Worm (Caenorhabditis elegans) whole organism, dauer: ENCODE measurements around the gene twk-3.

Source experiments
- unc-62 ChIP-seq: sonication (generic microtip); optimal IDR thresholded peaks from 2 replicates; lab custom pipeline; 2017; ENCODE audit warnings: missing biosample characterization, missing genetic modification reagents, missing genetic modification characterization

twk-3 gene

DNA sequence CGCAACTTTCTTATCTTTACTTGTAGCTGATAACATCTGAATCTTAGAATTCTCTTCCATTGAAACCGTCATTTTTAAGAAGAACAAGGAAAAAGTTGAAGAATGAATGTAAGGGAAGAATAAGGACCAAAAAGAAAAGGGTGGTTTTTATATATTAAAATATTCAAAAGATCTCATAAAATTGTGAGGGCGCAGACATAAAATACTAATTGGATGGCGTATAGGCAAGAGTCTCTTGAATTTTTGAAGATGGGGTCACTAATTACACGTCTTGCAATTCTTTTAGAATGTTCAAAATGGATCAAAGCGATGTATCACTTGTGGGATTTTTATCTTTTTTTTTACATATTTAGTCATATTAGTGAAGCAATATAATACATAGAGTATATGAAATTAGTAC, at the start of gene twk-3:
twk-3 (minus strand) TSS at position 101 of the 400 bp plus-strand sequence.
- TF ChIP-seq unc-62 (GFP tag; lab: Kevin White, UChicago) = no peak

DNA sequence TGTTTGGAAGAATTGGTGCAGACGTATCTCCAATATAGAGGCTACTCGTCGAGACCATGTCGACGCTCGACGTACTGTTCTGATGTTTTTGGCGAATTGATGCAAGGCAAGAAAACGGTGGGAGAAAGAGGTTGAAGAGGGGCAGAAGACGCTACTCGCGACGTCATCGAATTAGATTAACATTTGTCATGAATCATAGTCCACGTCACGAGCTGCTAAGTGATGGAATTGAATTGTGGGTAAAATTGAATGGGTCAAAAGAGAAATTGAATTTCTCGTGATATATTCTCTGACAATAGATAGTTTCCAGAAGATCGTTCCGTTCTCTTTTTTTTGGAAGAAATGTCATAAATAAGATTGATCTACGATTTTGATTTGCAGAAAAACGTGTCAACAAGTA, 47.1 kb upstream of the twk-3 start:
- TF ChIP-seq unc-62 (GFP tag; lab: Kevin White, UChicago) = no peak

DNA sequence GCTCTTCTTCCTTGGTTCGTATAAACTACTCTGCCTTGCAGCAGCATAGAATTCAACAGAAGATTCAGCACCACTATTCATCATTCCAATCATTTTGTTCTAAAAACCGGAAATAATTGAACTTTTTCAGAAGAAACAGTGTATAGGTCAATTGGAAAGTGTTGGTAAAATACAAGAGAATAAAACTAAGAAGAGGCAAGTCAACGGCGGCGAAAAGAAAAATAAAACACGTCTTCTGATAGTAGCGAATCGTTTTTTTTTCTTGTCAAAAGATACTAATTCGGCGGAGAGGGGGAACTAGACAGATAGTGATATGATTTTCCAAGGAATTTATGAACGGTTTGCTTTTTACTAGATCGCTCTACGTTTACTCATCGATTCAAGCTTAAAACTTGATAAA, 46.5 kb upstream of the twk-3 start, which contains the start of gene F35C11.6:
F35C11.6 (minus strand) TSS at position 101 of the 400 bp plus-strand sequence.
- no peak for TF ChIP-seq unc-62 (GFP tag; lab: Kevin White, UChicago)

DNA sequence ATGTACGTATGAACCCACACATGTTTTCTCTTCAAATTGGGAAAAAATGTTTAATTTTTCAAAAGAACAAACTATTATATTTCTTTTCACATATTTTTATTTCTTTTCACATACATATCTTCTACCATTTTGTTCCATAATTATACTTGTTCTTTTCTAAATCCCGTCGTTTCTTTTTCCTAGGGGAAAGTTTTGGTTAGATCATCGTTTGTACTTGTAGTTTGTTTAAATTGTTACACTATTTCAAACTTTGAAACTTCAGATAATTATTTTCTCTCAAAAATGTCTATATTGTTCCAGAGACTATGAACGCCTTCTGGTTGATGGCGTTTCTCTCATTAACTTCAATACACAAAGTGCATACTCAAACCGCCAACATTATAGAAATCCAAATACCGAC, 43.4 kb upstream of the twk-3 start, which contains the start of gene F35C11.7:
F35C11.7 (plus strand) TSS at position 301 of the 400 bp plus-strand sequence.
- no peak for TF ChIP-seq unc-62 (GFP tag; lab: Kevin White, UChicago)

DNA sequence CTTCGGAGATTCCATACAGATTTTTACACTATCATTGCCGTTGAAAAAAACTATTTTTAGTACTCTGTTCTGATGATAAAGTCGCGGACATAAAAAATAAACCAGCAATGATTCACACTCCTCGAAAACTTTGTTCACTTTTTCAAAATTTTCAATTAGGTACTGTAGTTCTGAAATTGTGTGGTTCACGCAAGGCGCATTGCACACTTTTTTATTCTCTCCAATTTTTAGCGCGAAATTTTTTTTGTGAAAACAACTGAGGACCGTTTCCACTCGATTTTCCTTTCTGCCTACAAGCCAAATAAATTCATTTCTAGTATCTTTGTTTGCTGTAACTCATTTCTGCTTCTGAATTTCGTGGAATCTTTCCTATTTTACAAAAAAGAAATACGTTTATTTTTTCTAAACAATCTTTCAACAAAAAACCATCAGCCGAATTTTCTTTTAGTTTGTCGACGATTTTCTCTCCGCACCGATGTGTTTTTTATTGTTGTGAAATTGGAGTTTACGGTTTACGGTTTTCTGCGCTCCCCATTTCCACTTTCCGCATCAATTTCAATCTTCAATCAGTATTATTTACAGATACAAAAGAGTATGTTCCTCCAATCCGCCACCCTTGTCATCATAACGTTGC, 40.7 kb upstream of the twk-3 start, which contains the start of gene F35C11.5:
F35C11.5 (plus strand) TSS at position 584 of the 634 bp plus-strand sequence.
- no peak for TF ChIP-seq unc-62 (GFP tag; lab: Kevin White, UChicago)

DNA sequence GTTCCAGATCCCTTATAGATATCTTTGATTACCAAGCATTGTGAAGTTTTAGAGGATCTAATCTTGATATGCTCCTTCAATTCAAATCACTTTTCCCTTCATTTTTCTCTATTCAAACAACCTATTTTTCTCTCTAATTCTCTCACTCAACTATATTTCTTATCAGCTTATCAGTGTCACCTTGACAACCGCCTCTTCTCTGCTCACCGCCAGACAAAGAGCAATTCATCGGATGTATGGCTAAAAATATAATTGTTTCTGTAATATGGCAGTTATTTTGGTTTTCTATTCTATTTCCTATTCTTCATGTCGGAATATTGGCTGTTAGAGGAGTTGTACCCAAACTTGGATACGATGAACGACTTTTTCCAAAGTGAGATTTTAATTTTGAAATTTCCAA, 37.1 kb upstream of the twk-3 start:
- TF ChIP-seq unc-62 (GFP tag; lab: Kevin White, UChicago) = no peak

DNA sequence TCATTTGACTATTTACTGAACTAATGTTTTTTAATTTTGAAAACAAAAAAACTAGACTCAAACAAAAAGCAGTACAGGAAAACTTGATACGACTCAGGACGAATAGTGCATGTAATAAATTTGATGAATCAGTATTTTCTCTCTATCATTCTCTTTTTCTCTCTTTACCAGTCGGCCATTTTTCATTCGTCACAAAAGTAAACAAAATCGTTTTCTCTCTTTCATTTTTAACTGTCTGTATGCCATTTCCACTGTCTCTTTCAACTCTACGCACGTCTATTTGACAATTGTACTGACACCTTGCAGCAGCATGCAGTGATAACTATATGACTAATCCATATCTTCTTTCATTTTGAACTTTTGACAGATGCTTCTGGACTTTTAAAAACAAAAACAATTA, 36.2 kb upstream of the twk-3 start, which contains the start of the genes F35C11.2 and F35C11.4:
F35C11.2 (minus strand) TSS at position 90 of the 400 bp plus-strand sequence.
F35C11.4 (plus strand) TSS at position 260 of the 400 bp plus-strand sequence.
- TF ChIP-seq unc-62 (GFP tag; lab: Kevin White, UChicago) = no peak

DNA sequence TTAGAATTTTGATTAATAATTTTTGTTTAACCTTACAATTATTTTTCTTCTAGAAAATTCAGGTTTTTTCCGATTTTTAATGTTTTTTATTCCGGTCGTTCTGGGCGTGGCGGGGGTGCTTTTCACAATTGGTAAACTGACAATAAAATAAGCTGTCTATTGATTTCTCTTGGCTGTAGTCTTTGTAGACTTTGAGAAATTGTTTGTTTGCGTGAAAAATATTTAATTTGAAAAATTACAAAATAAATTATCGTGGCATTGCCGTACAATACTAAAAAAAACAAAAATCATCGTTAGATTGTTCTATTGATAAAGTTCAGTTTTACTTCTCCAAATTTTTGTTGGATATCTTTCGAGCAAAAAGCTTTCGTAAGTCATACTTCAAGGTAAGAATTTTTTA, 33.9 kb upstream of the twk-3 start, which contains the start of gene F35C11.3:
F35C11.3 (plus strand) TSS at position 301 of the 400 bp plus-strand sequence.
- no peak for TF ChIP-seq unc-62 (GFP tag; lab: Kevin White, UChicago)

DNA sequence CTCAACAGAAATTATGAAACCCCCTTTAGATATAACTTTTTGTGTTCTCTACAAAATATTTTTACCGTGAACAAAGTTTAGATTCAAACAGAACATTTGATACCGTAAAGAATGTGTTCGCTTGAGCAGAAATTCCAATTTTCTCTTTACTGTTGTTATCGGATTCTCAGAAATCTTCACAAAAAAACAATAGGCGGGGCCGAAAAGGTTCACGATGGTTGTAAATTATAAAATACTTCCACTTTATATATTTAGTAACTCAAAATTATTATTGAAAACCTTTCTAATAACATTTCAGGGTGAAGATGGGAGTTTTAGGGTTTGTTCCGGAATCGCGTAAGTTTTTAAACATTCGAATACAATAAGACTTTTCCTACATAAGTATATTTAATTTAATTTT, 25.6 kb upstream of the twk-3 start, which contains the start of gene nlp-5:
nlp-5 (plus strand) TSS at position 301 of the 400 bp plus-strand sequence.
- no peak for TF ChIP-seq unc-62 (GFP tag; lab: Kevin White, UChicago)

DNA sequence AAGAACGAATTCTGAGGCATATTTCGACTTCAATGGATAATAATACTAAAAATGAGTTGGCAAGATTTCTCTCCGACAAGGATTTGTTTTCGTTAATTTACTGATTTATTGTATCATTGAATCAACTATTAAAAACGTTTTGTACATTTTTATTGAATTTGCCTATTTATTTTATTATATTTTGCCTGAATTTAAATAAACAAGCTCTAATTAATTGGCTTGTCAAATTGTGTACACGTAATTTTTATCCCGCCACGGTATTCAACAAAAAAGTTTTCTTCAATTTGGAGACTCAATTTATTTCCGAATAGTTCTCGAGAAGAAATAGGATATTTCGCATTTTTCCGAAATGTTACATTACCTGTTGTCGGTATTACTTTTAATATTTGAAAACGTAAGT, 19.9 kb upstream of the twk-3 start, which contains the start of gene M110.7:
M110.7 (plus strand) TSS at position 301 of the 400 bp plus-strand sequence.
- TF ChIP-seq unc-62 (GFP tag; lab: Kevin White, UChicago) = no peak

DNA sequence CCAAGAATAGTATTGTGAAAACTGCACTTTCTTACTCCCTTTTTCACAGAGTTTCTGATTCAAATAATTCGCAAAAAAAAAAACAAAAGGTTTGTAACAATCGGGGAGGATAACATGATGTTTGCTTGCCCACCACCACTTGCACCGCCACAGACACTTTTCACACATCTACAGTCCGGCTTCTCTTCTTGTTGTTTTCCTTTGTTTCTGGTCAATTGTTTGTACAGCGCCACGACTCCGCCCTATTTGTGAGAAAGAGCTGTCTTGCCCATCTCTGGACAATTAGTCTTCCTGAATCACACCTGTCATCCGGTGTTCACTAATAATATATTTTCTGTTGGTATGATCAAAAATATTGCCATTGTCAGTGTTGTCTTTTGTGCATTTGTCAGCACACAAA, 18.4 kb upstream of the twk-3 start, which contains the start of gene M110.9:
M110.9 (plus strand) TSS at position 301 of the 400 bp plus-strand sequence.
- TF ChIP-seq unc-62 (GFP tag; lab: Kevin White, UChicago) = no peak

DNA sequence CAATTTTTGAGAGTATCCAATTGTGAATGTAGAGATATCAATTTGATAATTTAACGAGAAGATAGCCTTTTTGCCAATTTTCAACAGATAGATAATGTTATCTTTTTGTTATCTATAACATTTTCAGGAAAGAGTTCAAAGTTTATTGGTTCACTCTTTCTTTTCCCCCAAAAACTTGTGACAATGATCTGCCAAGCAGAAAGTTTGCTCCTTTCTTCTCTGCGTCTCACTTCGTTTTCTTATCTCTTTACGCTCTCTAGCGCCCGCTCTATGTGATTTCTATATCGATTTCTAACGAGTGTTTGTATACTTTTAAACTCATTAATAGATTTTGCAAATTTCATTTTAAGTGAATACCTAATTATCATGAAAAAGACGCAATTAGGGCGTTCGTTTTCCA, 13.9 kb upstream of the twk-3 start:
- TF ChIP-seq unc-62 (GFP tag; lab: Kevin White, UChicago) = no peak

DNA sequence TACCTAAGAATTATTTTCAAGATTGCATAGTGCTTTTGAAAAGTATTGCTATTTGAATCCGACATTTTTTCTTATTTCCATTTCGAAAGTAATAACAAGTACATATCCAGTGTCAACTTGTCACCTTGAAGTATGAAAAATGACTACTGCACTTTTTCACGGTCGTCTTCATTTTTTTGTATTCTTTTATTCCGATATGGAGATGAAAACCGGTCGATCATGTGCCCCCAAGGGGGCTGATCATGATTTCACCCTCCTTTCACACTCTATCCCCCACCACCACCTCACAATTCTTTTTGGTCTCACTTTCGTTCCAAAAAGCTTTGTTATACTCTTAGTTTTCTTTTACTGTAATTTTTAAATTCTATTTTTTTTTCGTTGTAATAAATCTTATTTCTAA, 13.3 kb upstream of the twk-3 start:
- TF ChIP-seq unc-62 (GFP tag; lab: Kevin White, UChicago) = no peak

DNA sequence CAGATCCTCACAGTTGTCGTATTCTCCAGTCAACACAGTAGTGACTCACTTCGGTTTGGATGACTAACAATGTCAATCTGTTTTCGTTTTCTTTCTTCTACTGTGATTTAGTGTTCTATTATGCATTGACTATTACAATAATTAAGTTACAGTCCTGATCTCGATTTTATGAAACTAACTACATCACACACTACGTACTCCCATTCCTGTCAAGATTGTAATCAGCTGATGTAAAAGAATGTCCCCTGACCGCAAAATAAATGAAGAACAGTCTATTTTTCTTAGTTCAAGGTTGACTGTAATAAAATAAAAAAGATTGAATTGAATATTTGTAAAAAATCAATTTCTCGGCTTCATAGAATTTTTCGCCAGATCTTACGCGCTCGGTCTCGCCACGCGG, 12.8 kb upstream of the twk-3 start:
- TF ChIP-seq unc-62 (GFP tag; lab: Kevin White, UChicago) = no peak

DNA sequence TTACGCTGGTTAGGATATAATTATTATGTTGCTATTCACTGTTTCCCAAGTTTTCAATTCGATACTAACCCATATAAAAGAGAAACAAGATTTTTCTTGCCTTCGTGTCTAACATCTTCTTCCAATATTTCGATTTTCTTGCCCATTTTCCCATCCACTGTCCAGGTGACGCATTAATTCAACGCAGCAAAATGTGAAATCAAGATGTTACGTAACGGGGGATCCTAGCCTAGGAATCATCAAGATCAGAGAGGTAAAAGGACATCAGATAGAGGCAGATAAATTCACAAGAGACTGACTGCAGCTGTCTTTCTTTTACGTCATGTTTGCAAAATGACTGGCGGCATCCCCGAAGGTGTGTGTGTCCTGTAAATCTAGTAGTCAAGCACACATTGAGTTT, 12.0 kb upstream of the twk-3 start:
- TF ChIP-seq unc-62 (GFP tag; lab: Kevin White, UChicago) = no peak

DNA sequence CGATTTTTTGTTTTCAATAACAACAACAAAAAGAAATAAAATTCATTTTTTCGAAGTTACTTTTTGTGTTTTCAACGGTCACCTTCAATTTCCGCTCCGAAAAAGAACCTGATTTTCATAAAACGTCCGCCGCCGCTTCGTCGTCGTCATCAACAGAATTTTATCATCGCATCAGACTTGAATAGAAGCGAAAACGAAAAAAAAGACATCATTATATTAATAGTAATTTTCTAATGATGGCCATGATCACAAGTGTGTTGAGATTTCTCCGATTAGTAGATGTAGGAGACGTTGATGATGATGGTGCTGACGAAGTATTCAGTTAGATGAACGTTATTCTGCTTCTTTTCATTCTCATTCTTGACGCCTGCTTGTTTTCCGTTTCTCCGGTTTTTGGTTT, 11.4 kb upstream of the twk-3 start:
- no peak for TF ChIP-seq unc-62 (GFP tag; lab: Kevin White, UChicago)

DNA sequence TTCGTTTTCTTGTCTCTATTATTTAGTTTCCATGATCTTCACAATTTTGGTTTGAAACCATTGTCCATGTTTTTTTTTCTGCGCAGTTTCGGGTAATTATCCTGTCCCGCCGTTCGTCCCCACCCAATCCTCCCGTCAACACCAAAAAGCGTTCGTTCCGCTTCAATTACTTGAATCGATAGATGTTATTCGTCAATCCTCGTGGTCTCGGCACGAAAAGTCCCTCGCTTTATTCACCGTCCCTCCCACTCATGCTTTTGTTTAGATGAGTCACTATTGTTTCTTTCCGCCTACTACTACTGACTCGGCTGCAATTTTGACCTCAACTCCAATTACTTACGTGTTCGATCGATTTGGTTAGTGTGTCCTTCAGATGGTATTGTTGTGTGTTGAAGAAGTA, 10.8 kb upstream of the twk-3 start:
- no peak for TF ChIP-seq unc-62 (GFP tag; lab: Kevin White, UChicago)
